Fruit fly (Drosophila melanogaster) whole organism, wandering third instar larva: ENCODE results near the gene CG5355.

ENCODE experiments used
- Abd-B ChIP-seq: fragments of >200 bp; optimal IDR thresholded peaks from 2 replicates; lab custom pipeline; 2017; ENCODE audit warnings: missing biosample characterization, missing genetic modification characterization
- CG32264 ChIP-seq: fragments of 200-800 bp; sonication (Bioruptor generic); optimal IDR thresholded peaks from 2 replicates; lab custom pipeline; 2016; ENCODE audit warnings: missing biosample characterization, missing genetic modification characterization
- CrebA ChIP-seq: fragments of 200-800 bp; sonication (Bioruptor generic); optimal IDR thresholded peaks from 2 replicates; lab custom pipeline; 2016; ENCODE audit warnings: missing biosample characterization, mild to moderate bottlenecking, missing genetic modification characterization, borderline replicate concordance
- Dfd ChIP-seq: fragments of >200 bp; optimal IDR thresholded peaks from 2 replicates; lab custom pipeline; 2017; ENCODE audit warnings: missing biosample characterization, missing genetic modification characterization
- GATAd ChIP-seq: sonication (Bioruptor generic); optimal IDR thresholded peaks from 2 replicates; lab custom pipeline; 2016; ENCODE audit warnings: missing biosample characterization, missing genetic modification characterization
- HLH106 ChIP-seq: fragments of 200-800 bp; optimal IDR thresholded peaks from 3 replicates; lab custom pipeline; 2019; ENCODE audit warnings: missing biosample characterization, mild to moderate bottlenecking, missing genetic modification characterization, moderate library complexity
- Hr78 ChIP-seq: fragments of >200 bp; optimal IDR thresholded peaks from 2 replicates; lab custom pipeline; 2017; ENCODE audit warnings: missing biosample characterization, missing genetic modification characterization
- Hr83 ChIP-seq: fragments of 200-300 bp; sonication (Bioruptor generic); optimal IDR thresholded peaks from 2 replicates; lab custom pipeline; 2016; ENCODE audit warnings: missing biosample characterization, mild to moderate bottlenecking, missing genetic modification characterization, moderate library complexity; ENCODE audit not compliant: poor library complexity, severe bottlenecking
- Jra ChIP-seq: sonication (Bioruptor generic); optimal IDR thresholded peaks from 2 replicates; lab custom pipeline; 2016; ENCODE audit warnings: missing biosample characterization, missing genetic modification characterization
- Mio ChIP-seq: sonication (Bioruptor generic); optimal IDR thresholded peaks from 2 replicates; lab custom pipeline; 2016; ENCODE audit warnings: missing biosample characterization, missing genetic modification characterization
- Myc ChIP-seq: fragments of >200 bp; optimal IDR thresholded peaks from 2 replicates; lab custom pipeline; 2017
- N ChIP-seq: fragments of >200 bp; optimal IDR thresholded peaks from 2 replicates; lab custom pipeline; 2018; ENCODE audit warnings: missing biosample characterization, missing external identifiers, missing genetic modification characterization
- OdsH ChIP-seq: fragments of 200-800 bp; sonication (Bioruptor generic); optimal IDR thresholded peaks from 2 replicates; lab custom pipeline; 2016; ENCODE audit warnings: missing biosample characterization, mild to moderate bottlenecking, missing genetic modification characterization
- Rel ChIP-seq, 2 experiments: fragments of 200-800 bp; sonication (Bioruptor generic) in 1 of 2; optimal IDR thresholded peaks; 2 replicates in 1 of 2; 3 replicates in 1 of 2; lab custom pipeline; 2016 to 2019; ENCODE audit warnings: mild to moderate bottlenecking in 2 of 2, missing biosample characterization in 2 of 2, missing genetic modification characterization in 2 of 2, moderate library complexity in 1 of 2
- Sp1 ChIP-seq: fragments of 200-800 bp; sonication (Bioruptor generic); optimal IDR thresholded peaks from 3 replicates; lab custom pipeline; 2019; ENCODE audit warnings: missing biosample characterization, mild to moderate bottlenecking, missing genetic modification characterization, moderate library complexity
- Vsx2 ChIP-seq: fragments of 200-300, 225-300 bp; sonication (Bioruptor generic); optimal IDR thresholded peaks from 2 replicates; lab custom pipeline; 2018; ENCODE audit warnings: missing biosample characterization, missing genetic modification characterization; ENCODE audit not compliant: partially characterized antibody
- br ChIP-seq: fragments of 200-800 bp; sonication (Bioruptor generic); optimal IDR thresholded peaks from 2 replicates; lab custom pipeline; 2016; ENCODE audit warnings: missing biosample characterization, missing genetic modification characterization
- brk ChIP-seq: fragments of 200-800 bp; sonication (Bioruptor generic); optimal IDR thresholded peaks from 2 replicates; lab custom pipeline; 2016; ENCODE audit warnings: missing biosample characterization, mild to moderate bottlenecking, missing genetic modification characterization
- dmrt93B ChIP-seq: fragments of 200-800 bp; sonication (Bioruptor generic); optimal IDR thresholded peaks from 2 replicates; lab custom pipeline; 2018; ENCODE audit warnings: missing biosample characterization, mild to moderate bottlenecking, missing genetic modification characterization
- dsf ChIP-seq: sonication (Bioruptor generic); optimal IDR thresholded peaks from 2 replicates; lab custom pipeline; 2016; ENCODE audit warnings: missing biosample characterization, missing genetic modification characterization, borderline replicate concordance
- ey ChIP-seq: fragments of 200-800 bp; sonication (Bioruptor generic); optimal IDR thresholded peaks from 2 replicates; lab custom pipeline; 2016; ENCODE audit warnings: missing biosample characterization, missing genetic modification characterization
- foxo ChIP-seq, 2 experiments: fragments of 200-800 bp; sonication (Bioruptor generic); optimal IDR thresholded peaks; 2 replicates in 1 of 2; 3 replicates in 1 of 2; lab custom pipeline; 2016 to 2017; ENCODE audit warnings: missing biosample characterization in 2 of 2, missing genetic modification characterization in 2 of 2
- fru ChIP-seq: fragments of 200-800 bp; sonication (Bioruptor generic); optimal IDR thresholded peaks from 3 replicates; lab custom pipeline; 2016; ENCODE audit warnings: missing biosample characterization, mild to moderate bottlenecking, missing genetic modification characterization
- h ChIP-seq: fragments of 200-800 bp; sonication (Bioruptor generic); optimal IDR thresholded peaks from 3 replicates; lab custom pipeline; 2016; ENCODE audit warnings: missing biosample characterization, mild to moderate bottlenecking, missing genetic modification characterization
- jim ChIP-seq: fragments of 175-275, 200-325 bp; sonication (Bioruptor generic); optimal IDR thresholded peaks from 2 replicates; lab custom pipeline; 2016; ENCODE audit warnings: missing biosample characterization, mild to moderate bottlenecking, missing genetic modification characterization
- lola ChIP-seq: fragments of >200 bp; optimal IDR thresholded peaks from 2 replicates; lab custom pipeline; 2017; ENCODE audit warnings: missing biosample characterization, missing genetic modification characterization
- psq ChIP-seq: fragments of 200-800 bp; sonication (Bioruptor generic); optimal IDR thresholded peaks from 3 replicates; lab custom pipeline; 2017; ENCODE audit warnings: missing biosample characterization, mild to moderate bottlenecking, missing genetic modification characterization, moderate library complexity
- sage ChIP-seq: fragments of 200-800 bp; sonication (Bioruptor generic); optimal IDR thresholded peaks from 2 replicates; lab custom pipeline; 2016; ENCODE audit warnings: missing biosample characterization, mild to moderate bottlenecking, missing genetic modification characterization
- sv ChIP-seq: fragments of 200-800 bp; sonication (Bioruptor generic); optimal IDR thresholded peaks from 3 replicates; lab custom pipeline; 2016; ENCODE audit warnings: missing biosample characterization, missing genetic modification characterization
- tai ChIP-seq: sonication (Bioruptor generic); optimal IDR thresholded peaks from 2 replicates; lab custom pipeline; 2016; ENCODE audit warnings: missing biosample characterization, missing genetic modification characterization
- usp ChIP-seq: fragments of >200 bp; optimal IDR thresholded peaks from 2 replicates; lab custom pipeline; 2017; ENCODE audit warnings: missing biosample characterization, missing genetic modification characterization
- woc ChIP-seq: sonication (Bioruptor generic); optimal IDR thresholded peaks from 2 replicates; lab custom pipeline; 2016; ENCODE audit warnings: missing biosample characterization, mild to moderate bottlenecking, missing genetic modification characterization

CG5355 gene

DNA sequence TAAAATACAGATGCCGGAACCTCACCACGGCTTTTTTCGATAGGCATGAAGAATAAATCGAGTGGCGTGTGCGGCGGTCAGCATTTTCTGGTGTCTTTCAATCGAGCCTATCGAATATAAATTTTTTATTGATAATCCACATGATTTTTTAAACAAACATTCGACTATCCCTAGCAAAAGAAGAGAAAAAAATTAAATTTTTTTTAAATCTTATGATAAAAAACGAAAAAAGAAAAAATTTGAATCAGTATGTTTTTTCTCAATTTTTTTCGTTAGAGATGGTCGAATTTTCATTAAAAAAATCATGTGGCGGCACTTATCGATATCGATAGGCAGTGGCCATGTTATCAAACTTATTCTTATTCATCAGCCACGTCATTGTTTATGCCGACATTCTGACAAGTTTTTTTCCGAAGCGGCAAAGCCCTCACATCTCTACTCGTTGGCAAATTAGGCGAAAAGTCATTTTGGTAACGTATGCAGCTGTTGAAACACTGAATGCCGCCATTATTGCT is 13.3 kb upstream of the CG5355 start, which contains the start of the genes SmB and KdelR:
Gene SmB, minus strand, starts transcription at position 94 of the 515 bp plus-strand sequence.
Gene KdelR, plus strand, starts transcription at position 354 of the 515 bp plus-strand sequence.
- peak; percentile 3 for TF ChIP-seq Sp1
- no peak for TF ChIP-seq N (GFP tag; lab: Kevin White, UChicago)
- TF ChIP-seq dsf (GFP tag; lab: Kevin White, UChicago), result peak; percentile 5
- TF ChIP-seq sv, result peak; percentile 10
- TF ChIP-seq psq (GFP tag; lab: Kevin White, UChicago), result peak; percentile 44
- TF ChIP-seq Hr83 (GFP tag; lab: Kevin White, UChicago), result peak; percentile 23
- TF ChIP-seq Jra (GFP tag; lab: Kevin White, UChicago), result peak; percentile 79
- TF ChIP-seq tai (GFP tag; lab: Kevin White, UChicago), result no peak
- no peak for TF ChIP-seq Vsx2 (GFP tag; lab: Kevin White, UChicago)
- peak; percentile 44 for TF ChIP-seq OdsH
- TF ChIP-seq GATAd, result no peak
- TF ChIP-seq brk, result peak; percentile 42
- no peak for TF ChIP-seq Hr78 (GFP tag; lab: Kevin White, UChicago)
- TF ChIP-seq h (GFP tag; lab: Kevin White, UChicago), result no peak
- no peak for TF ChIP-seq jim (GFP tag; lab: Kevin White, UChicago)
- TF ChIP-seq woc (GFP tag; lab: Kevin White, UChicago), result peak; percentile 10
- peak; percentile 34 for TF ChIP-seq ey
- no peak for TF ChIP-seq Rel (GFP tag; optimal IDR thresholded peaks at IDR 0.05; lab: Kevin White, UChicago)
- no peak for TF ChIP-seq Rel (tag; optimal IDR thresholded peaks at IDR 0.05; lab: Kevin White, UChicago)

DNA sequence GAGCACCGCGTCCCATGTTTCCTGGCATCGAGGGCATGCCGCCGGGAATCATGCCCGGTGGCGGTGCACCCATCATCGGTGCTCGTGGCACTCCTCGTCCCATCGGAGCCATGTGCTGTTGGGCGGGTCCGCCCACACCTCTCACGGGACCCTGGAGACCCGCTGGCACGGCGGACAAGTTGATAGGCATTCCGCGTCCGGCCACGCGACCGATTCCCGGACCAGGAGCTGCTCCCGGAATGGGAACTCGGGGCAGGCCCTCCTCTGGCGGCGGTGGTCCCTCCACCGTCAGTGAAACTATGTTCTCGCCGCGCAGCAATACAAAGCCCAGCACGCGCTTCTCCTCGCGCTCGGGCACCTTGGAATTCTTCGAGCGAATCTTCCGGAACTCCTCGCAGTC is 12.3 kb upstream of the CG5355 start:
- no peak for TF ChIP-seq N (GFP tag; lab: Kevin White, UChicago)
- TF ChIP-seq GATAd, result no peak
- TF ChIP-seq CrebA (GFP tag; lab: Kevin White, UChicago), result no peak
- TF ChIP-seq woc (GFP tag; lab: Kevin White, UChicago), result no peak
- TF ChIP-seq sv, result no peak
- no peak for TF ChIP-seq fru (GFP tag; lab: Kevin White, UChicago)
- TF ChIP-seq Myc (lab: Kevin White, UChicago), result no peak
- no peak for TF ChIP-seq dmrt93B (GFP tag; lab: Kevin White, UChicago)

dm6 chr2L:10422643-10423606 is 9.7 kb upstream of the CG5355 start, which contains the start of the genes pie and Wdfy2:
pie (minus strand) TSS chr2L:10422780.
Wdfy2 (plus strand) TSS chr2L:10423291.
- TF ChIP-seq Hr78 (GFP tag; lab: Kevin White, UChicago) (peak; percentile 83), lola (peak; percentile 79), N (GFP tag; lab: Kevin White, UChicago) (peak; percentile 99), Rel (GFP tag; optimal IDR thresholded peaks at IDR 0.05; lab: Kevin White, UChicago) (no peak), Rel (tag; optimal IDR thresholded peaks at IDR 0.05; lab: Kevin White, UChicago) (peak; percentile 95), woc (GFP tag; lab: Kevin White, UChicago) (peak; percentile 41), dmrt93B (GFP tag; lab: Kevin White, UChicago) (no peak)

- TF ChIP-seq Dfd (GFP tag; lab: Kevin White, UChicago), result no peak
- no peak for TF ChIP-seq h (GFP tag; lab: Kevin White, UChicago)
- TF ChIP-seq jim (GFP tag; lab: Kevin White, UChicago), result no peak
- TF ChIP-seq HLH106 (tag; lab: Kevin White, UChicago), result no peak
- TF ChIP-seq lola, result no peak
- TF ChIP-seq, all 38 proteins: peak for 0
Observed at dm6 chr2L:10418981-10419380, 5.7 kb upstream of the CG5355 start, which contains the start of gene RfC3. RfC3 (plus strand) TSS chr2L:10419190.

dm6 chr2L:10408122-10408576 is 5.1 kb downstream of the CG5355 start, which contains the start of the genes Ip259 and RpS27A:
Ip259 (plus strand) TSS chr2L:10408352.
RpS27A (plus strand) TSS chr2L:10408352.
- TF ChIP-seq fru (GFP tag; lab: Kevin White, UChicago) (no peak), Hr78 (GFP tag; lab: Kevin White, UChicago) (no peak), Sp1 (peak; percentile 79), sv (no peak), dmrt93B (GFP tag; lab: Kevin White, UChicago) (no peak), brk (peak; percentile 22), Abd-B (GFP tag; lab: Kevin White, UChicago) (no peak), psq (GFP tag; lab: Kevin White, UChicago) (peak; percentile 38), OdsH (peak; percentile 62), Mio (GFP tag; lab: Kevin White, UChicago) (peak; percentile 24), tai (GFP tag; lab: Kevin White, UChicago) (peak; percentile 66), Myc (lab: Kevin White, UChicago) (peak; percentile 70), Dfd (GFP tag; lab: Kevin White, UChicago) (no peak), GATAd (no peak), woc (GFP tag; lab: Kevin White, UChicago) (peak; percentile 84), Vsx2 (GFP tag; lab: Kevin White, UChicago) (no peak), jim (GFP tag; lab: Kevin White, UChicago) (no peak), br (no peak), h (GFP tag; lab: Kevin White, UChicago) (no peak), N (GFP tag; lab: Kevin White, UChicago) (peak; percentile 53), Rel (GFP tag; optimal IDR thresholded peaks at IDR 0.05; lab: Kevin White, UChicago) (no peak), Rel (tag; optimal IDR thresholded peaks at IDR 0.05; lab: Kevin White, UChicago) (no peak), CrebA (GFP tag; lab: Kevin White, UChicago) (no peak), foxo (GFP tag; optimal IDR thresholded peaks at IDR 0.05; lab: Kevin White, UChicago) (peak in 1 of 2 experiments; percentile 2), CG32264 (GFP tag; lab: Kevin White, UChicago) (peak; percentile 55), lola (no peak), dsf (GFP tag; lab: Kevin White, UChicago) (peak; percentile 26), ey (peak; percentile 37), usp (GFP tag; lab: Kevin White, UChicago) (no peak), sage (peak; percentile 39), HLH106 (tag; lab: Kevin White, UChicago) (peak; percentile 68)
